Worm (Caenorhabditis elegans): ENCODE data around the gene F56D6.20.

DNA sequence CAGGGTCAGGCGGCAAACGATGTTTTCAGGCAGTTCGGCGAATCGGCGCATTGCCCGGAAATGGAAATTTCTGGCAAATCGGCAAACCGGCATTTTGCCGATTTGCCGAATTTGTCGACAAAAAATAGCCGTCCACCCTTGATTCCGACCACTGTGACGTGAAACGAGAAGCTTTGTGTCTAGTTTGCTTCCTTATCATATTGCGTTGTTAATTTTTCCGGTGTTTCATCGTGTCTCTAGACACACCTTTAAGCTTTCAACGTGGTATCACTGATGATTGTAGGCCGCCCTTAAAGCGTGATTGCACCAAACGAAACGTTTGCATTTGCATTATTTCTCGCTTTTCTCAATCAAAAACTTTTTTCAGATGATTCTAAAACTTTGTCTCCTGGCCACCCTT is 24.4 kb downstream of the F56D6.20 start, which contains the start of gene clec-71:
- TF ChIP-seq flt-1 (GFP tag; IDR thresholded peaks at IDR 0.05) (no peak), ztf-29 (GFP tag; IDR thresholded peaks at IDR 0.05) (no peak)

Data from whole organism, midembryonic.